Fruit fly (Drosophila melanogaster): Measurements from ENCODE around the gene side-VII.

DNA sequence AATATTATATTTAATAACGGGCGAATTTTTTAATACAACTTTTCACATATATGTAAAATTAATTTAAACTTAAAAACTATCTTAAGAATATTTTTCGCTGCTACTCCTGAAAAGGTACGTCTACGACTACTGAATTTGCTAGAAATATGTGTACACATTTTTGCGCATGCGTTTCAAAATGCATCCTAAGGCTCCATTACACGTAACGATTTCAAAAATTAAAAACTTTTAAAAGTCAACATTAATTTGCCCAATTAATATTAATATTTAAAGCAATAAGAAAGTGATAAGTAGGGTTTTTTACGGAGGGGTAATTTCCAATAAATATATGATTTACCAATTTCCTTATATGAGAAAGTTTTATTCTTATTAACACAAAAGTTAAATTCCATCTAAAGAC, 9.0 kb downstream of the side-VII start, which contains the start of gene FoxP:
- TF ChIP-seq CG12605 (GFP tag; IDR thresholded peaks at IDR 0.05) (no peak), CG17806 (tag; optimal IDR thresholded peaks at IDR 0.05) (no peak), EcR (GFP tag; optimal IDR thresholded peaks at IDR 0.05) (no peak), CG32121 (GFP tag; IDR thresholded peaks at IDR 0.05) (no peak), CG8301 (tag; optimal IDR thresholded peaks at IDR 0.05) (no peak), D1 (tag; optimal IDR thresholded peaks at IDR 0.05) (no peak), CG14655 (GFP tag; optimal IDR thresholded peaks at IDR 0.05) (no peak)

Measured in whole organism, pupa.